Worm (Caenorhabditis elegans) whole organism, L2 larva: ENCODE measurements around the gene sru-48.

Experiments used
- C34F6.9 ChIP-seq: fragments of 150-350 bp; optimal IDR thresholded peaks from 2 replicates; lab custom pipeline; 2014; ENCODE audit warnings: missing biosample characterization, missing genetic modification characterization
- F13H6.1 ChIP-seq: sonication (generic microtip); optimal IDR thresholded peaks from 2 replicates; lab custom pipeline; 2016; ENCODE audit warnings: missing genetic modification characterization, missing compliant biosample characterization
- R02D3.7 ChIP-seq: fragments of 150-350 bp; optimal IDR thresholded peaks from 2 replicates; lab custom pipeline; 2014; ENCODE audit warnings: missing biosample characterization, missing genetic modification characterization
- ZK546.5 ChIP-seq: sonication (generic microtip); optimal IDR thresholded peaks from 2 replicates; lab custom pipeline; 2017; ENCODE audit warnings: missing biosample characterization, missing genetic modification characterization
- alr-1 ChIP-seq: fragments of 150-350 bp; optimal IDR thresholded peaks from 2 replicates; lab custom pipeline; 2014; ENCODE audit warnings: missing biosample characterization, missing genetic modification characterization
- aly-2 ChIP-seq: fragments of 150-350 bp; optimal IDR thresholded peaks from 2 replicates; lab custom pipeline; 2014; ENCODE audit warnings: missing biosample characterization, missing genetic modification characterization
- ama-1 ChIP-seq: fragments of 150-350 bp; optimal IDR thresholded peaks from 2 replicates; lab custom pipeline; 2018; ENCODE audit warnings: inconsistent platforms
- elt-3 ChIP-seq: sonication (generic microtip); optimal IDR thresholded peaks from 2 replicates; lab custom pipeline; 2017; ENCODE audit warnings: missing biosample characterization, missing genetic modification characterization
- gmeb-1 ChIP-seq: fragments of 150-350 bp; optimal IDR thresholded peaks from 2 replicates; lab custom pipeline; 2014; ENCODE audit warnings: missing biosample characterization, missing genetic modification characterization
- lin-11 ChIP-seq: fragments of 150-350 bp; sonication (generic microtip); optimal IDR thresholded peaks from 2 replicates; lab custom pipeline; 2014; ENCODE audit warnings: missing biosample characterization, missing genetic modification characterization, inconsistent platforms, mixed read lengths
- lin-13 ChIP-seq: fragments of 150-350 bp; optimal IDR thresholded peaks from 2 replicates; lab custom pipeline; 2014; ENCODE audit warnings: missing biosample characterization, missing genetic modification reagents, missing genetic modification characterization
- lsy-2 ChIP-seq, 2 experiments: fragments of 150-350 bp in 1 of 2; sonication (generic microtip) in 1 of 2; optimal IDR thresholded peaks; 2 replicates each; lab custom pipeline; 2014 to 2017; ENCODE audit warnings: missing biosample characterization in 2 of 2, missing genetic modification characterization in 2 of 2
- mab-5 ChIP-seq: fragments of 150-350 bp; optimal IDR thresholded peaks from 2 replicates; lab custom pipeline; 2014; ENCODE audit warnings: missing biosample characterization, missing genetic modification characterization
- mbf-1 ChIP-seq: sonication (generic microtip); optimal IDR thresholded peaks from 2 replicates; lab custom pipeline; 2017; ENCODE audit warnings: missing biosample characterization, missing genetic modification characterization
- mdl-1 ChIP-seq, 2 experiments: fragments of 150-350 bp in 1 of 2; sonication (generic microtip) in 1 of 2; optimal IDR thresholded peaks; 2 replicates each; lab custom pipeline; 2017; ENCODE audit warnings: missing biosample characterization in 2 of 2, missing genetic modification characterization in 2 of 2
- nhr-10 ChIP-seq: sonication (generic microtip); optimal IDR thresholded peaks from 2 replicates; lab custom pipeline; 2017; ENCODE audit warnings: missing biosample characterization, missing genetic modification characterization
- nhr-12 ChIP-seq: fragments of 150-350 bp; optimal IDR thresholded peaks from 2 replicates; lab custom pipeline; 2014; ENCODE audit warnings: missing biosample characterization, missing genetic modification characterization
- nhr-129 ChIP-seq: fragments of 150-350 bp; optimal IDR thresholded peaks from 2 replicates; lab custom pipeline; 2014; ENCODE audit warnings: missing biosample characterization, missing genetic modification characterization
- nhr-23 ChIP-seq: fragments of 150-350 bp; optimal IDR thresholded peaks from 2 replicates; lab custom pipeline; 2014; ENCODE audit warnings: missing biosample characterization, missing genetic modification reagents, missing genetic modification characterization
- nhr-25 ChIP-seq: fragments of 150-350 bp; sonication (generic microtip); optimal IDR thresholded peaks from 3 replicates; lab custom pipeline; 2014; ENCODE audit warnings: missing biosample characterization, missing genetic modification characterization
- nhr-6 ChIP-seq: fragments of 150-350 bp; optimal IDR thresholded peaks from 2 replicates; lab custom pipeline; 2014; ENCODE audit warnings: missing biosample characterization, missing genetic modification characterization
- peb-1 ChIP-seq: fragments of 150-350 bp; optimal IDR thresholded peaks from 2 replicates; lab custom pipeline; 2014; ENCODE audit warnings: missing biosample characterization, missing genetic modification characterization
- sem-4 ChIP-seq: fragments of 150-350 bp; optimal IDR thresholded peaks from 2 replicates; lab custom pipeline; 2014; ENCODE audit warnings: missing biosample characterization, missing genetic modification reagents, missing genetic modification characterization
- skn-1 ChIP-seq: sonication (generic microtip); optimal IDR thresholded peaks from 2 replicates; lab custom pipeline; 2017; ENCODE audit warnings: missing biosample characterization, missing genetic modification characterization
- sma-3 ChIP-seq: sonication (generic microtip); optimal IDR thresholded peaks from 2 replicates; lab custom pipeline; 2016; ENCODE audit warnings: missing genetic modification reagents, missing genetic modification characterization, missing compliant biosample characterization
- sma-9 ChIP-seq, 2 experiments: fragments of 150-350 bp in 1 of 2; sonication (generic microtip) in 1 of 2; optimal IDR thresholded peaks; 2 replicates each; lab custom pipeline; 2014 to 2016; ENCODE audit warnings: missing genetic modification characterization in 2 of 2, mild to moderate bottlenecking in 1 of 2, missing biosample characterization in 1 of 2, missing compliant biosample characterization in 1 of 2, missing genetic modification reagents in 1 of 2, moderate library complexity in 1 of 2
- snpc-4 ChIP-seq: fragments of 150-350 bp; optimal IDR thresholded peaks from 2 replicates; lab custom pipeline; 2014; ENCODE audit warnings: missing biosample characterization, missing genetic modification characterization
- unc-39 ChIP-seq: fragments of 150-350 bp; optimal IDR thresholded peaks from 2 replicates; lab custom pipeline; 2014; ENCODE audit warnings: missing biosample characterization, missing genetic modification characterization
- unc-55 ChIP-seq: fragments of 150-350 bp; sonication (generic microtip); optimal IDR thresholded peaks from 3 replicates; lab custom pipeline; 2014; ENCODE audit warnings: missing biosample characterization, missing genetic modification reagents, missing genetic modification characterization
- ztf-1 ChIP-seq: fragments of 200-800 bp; sonication (Bioruptor generic); conservative IDR thresholded peaks from 2 replicates; pipeline ENCODE4 v1.3.6; 2022; ENCODE audit warnings: missing genetic modification characterization, missing compliant biosample characterization

sru-48 gene

DNA sequence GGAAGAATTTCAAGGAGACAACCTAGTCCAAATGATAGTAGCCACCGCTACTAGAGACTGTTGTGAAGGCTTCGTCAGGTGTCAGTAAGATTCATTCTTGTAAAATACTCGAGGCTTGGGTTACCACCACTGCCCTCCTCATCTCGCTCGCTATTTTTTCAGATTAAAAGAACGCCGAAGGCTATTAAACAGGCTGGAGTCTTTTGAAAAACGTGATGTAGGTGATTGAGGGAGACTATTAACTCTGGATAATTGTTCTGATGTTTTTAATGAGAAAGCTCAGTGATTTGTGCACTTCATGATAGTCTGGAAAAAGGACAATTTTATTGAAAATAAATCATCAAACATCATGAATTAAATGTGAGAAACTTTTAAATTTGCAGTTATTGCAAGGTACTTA, 9.0 kb downstream of the sru-48 start, which contains the start of gene zig-6:
TSS of gene zig-6 (minus strand) at position 101 of the 400 bp plus-strand sequence.
- no peak for TF ChIP-seq nhr-12 (tag; lab: Kevin White, UChicago)
- no peak for TF ChIP-seq nhr-25
- no peak for TF ChIP-seq lin-13 (GFP tag; lab: Kevin White, UChicago)
- no peak for TF ChIP-seq nhr-129 (tag; lab: Kevin White, UChicago)
- TF ChIP-seq C34F6.9 (tag; lab: Kevin White, UChicago), result no peak
- TF ChIP-seq sem-4 (tag; lab: Kevin White, UChicago), result no peak
- TF ChIP-seq lin-11 (tag; lab: Kevin White, UChicago), result no peak
- no peak for TF ChIP-seq mbf-1 (tag; lab: Kevin White, UChicago)
- TF ChIP-seq elt-3, result no peak
- TF ChIP-seq mdl-1 (tag; optimal IDR thresholded peaks at IDR 0.05; lab: Kevin White, UChicago), result no peak
- TF ChIP-seq unc-55, result no peak
- TF ChIP-seq sma-3 (GFP tag; lab: Kevin White, UChicago), result no peak
- TF ChIP-seq peb-1 (tag; lab: Kevin White, UChicago), result no peak
- no peak for TF ChIP-seq ztf-1 (GFP tag; lab: Robert Waterston, UW)
- no peak for TF ChIP-seq sma-9 (GFP tag; optimal IDR thresholded peaks at IDR 0.05; lab: Kevin White, UChicago)
- no peak for TF ChIP-seq sma-9 (tag; optimal IDR thresholded peaks at IDR 0.05; lab: Kevin White, UChicago)
- TF ChIP-seq nhr-23 (tag; lab: Kevin White, UChicago), result no peak
- TF ChIP-seq ZK546.5 (tag; lab: Kevin White, UChicago), result no peak

DNA sequence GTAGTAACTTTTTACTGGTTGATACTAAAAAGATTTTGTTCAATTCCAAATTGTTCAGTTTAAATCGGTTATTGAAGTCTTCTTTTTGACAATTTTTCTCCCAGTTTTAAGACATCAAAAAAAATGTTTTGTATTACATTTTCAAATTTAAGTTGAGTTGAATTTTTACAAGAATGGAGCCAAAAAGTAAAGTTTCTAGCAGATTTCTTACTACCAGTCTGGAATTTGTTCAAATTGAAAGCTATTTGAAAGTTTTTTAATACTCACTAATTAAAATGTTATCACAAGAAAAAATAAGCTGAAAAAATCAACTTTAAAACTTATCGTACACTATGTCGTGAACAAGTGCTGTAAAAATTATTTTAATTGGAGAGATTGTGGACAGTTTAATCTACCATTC, 10.1 kb downstream of the sru-48 start:
- TF ChIP-seq skn-1 (tag; lab: Kevin White, UChicago) (no peak), nhr-25 (no peak), unc-39 (tag; lab: Kevin White, UChicago) (no peak)

DNA sequence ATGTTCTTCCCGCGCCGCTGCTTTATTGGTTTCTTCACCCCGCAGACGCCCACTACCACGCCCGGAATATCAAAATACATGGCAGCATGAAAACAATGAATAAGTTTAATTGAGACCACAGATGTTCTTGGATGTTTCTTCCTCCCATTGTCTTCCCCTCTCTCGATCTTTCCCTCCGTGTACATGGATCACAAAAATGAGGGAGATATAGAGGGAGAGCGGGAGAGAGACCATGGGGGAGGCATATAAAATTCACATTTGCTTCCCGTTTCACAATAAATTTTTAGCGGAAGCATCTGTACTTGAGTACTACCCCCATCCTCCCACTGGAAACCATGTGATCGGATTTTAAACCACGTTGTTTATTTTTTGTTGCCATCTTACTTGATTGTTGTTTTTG, 13.4 kb downstream of the sru-48 start:
- TF ChIP-seq nhr-6 (tag; lab: Kevin White, UChicago) (no peak), R02D3.7 (no peak), lin-11 (tag; lab: Kevin White, UChicago) (no peak), sma-3 (GFP tag; lab: Kevin White, UChicago) (no peak), C34F6.9 (tag; lab: Kevin White, UChicago) (no peak), ztf-1 (GFP tag; lab: Robert Waterston, UW) (no peak), gmeb-1 (tag; lab: Kevin White, UChicago) (no peak)

DNA sequence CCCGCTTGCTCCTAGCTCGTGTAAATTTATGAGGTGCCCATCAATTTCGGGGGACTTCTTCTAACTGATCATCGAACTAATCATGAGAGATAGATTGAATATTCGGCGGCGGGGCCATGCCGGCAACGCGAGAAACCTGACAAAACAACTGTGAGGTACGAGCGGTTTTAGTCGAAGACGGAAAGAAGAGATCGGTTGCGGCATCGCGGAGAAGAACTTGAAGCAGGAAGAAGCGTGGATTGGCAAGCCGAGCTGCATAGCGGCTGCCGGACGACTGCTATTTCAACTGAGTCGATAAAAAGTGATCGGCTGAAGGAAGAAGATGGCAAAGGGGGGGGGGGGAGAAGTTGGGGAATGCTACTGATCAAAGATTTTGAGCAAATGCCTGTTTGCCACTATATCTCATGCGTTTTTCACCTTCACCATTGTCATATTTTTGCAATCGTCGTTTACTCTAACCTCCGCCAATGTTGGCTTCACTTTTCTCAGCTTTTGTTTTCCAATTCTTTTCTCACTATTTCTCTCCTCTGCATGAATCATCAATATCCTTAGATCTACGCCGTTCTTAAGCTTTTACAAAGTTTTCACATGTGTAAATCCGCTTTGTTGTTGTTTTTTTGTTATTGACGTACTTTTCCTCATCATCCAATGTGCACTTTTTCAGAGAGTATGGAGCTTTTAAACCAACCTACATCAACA, 15.6 kb downstream of the sru-48 start, which contains the start of gene pqn-62:
TSS of gene pqn-62 (plus strand) at position 649 of the 699 bp plus-strand sequence.
- TF ChIP-seq snpc-4 (tag; lab: Kevin White, UChicago) (no peak), elt-3 (no peak), aly-2 (tag; lab: Kevin White, UChicago) (no peak), ama-1 (lab: Kevin White, UChicago) (no peak), alr-1 (tag; lab: Kevin White, UChicago) (no peak), mbf-1 (tag; lab: Kevin White, UChicago) (no peak), unc-39 (tag; lab: Kevin White, UChicago) (no peak), F13H6.1 (tag; lab: Kevin White, UChicago) (peak; percentile 41), mab-5 (no peak), lin-11 (tag; lab: Kevin White, UChicago) (no peak), gmeb-1 (tag; lab: Kevin White, UChicago) (no peak), R02D3.7 (no peak), lsy-2 (tag; optimal IDR thresholded peaks at IDR 0.05; lab: Kevin White, UChicago) (no peak), sma-9 (GFP tag; optimal IDR thresholded peaks at IDR 0.05; lab: Kevin White, UChicago) (peak; percentile 24), sma-9 (tag; optimal IDR thresholded peaks at IDR 0.05; lab: Kevin White, UChicago) (no peak)

DNA sequence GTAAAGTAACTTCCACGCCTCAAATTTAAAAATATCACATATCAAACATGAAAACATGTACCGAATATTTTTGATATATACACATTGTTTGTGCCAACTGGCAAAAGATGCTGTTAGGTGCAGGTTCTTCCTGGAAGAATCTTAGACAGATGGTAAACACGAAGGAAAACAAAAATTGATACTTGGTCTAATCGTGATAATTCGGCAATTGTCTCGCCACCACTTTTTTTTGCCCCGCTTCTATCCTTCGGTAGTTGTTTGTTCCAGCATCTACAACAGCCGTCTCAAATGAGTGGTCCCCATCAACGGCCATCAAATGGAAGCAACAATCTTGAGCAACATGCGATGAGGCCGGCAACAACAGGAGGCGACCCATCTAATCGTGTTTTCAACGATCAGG, 17.5 kb downstream of the sru-48 start:
- TF ChIP-seq nhr-129 (tag; lab: Kevin White, UChicago) (no peak), F13H6.1 (tag; lab: Kevin White, UChicago) (peak; percentile 37)

DNA sequence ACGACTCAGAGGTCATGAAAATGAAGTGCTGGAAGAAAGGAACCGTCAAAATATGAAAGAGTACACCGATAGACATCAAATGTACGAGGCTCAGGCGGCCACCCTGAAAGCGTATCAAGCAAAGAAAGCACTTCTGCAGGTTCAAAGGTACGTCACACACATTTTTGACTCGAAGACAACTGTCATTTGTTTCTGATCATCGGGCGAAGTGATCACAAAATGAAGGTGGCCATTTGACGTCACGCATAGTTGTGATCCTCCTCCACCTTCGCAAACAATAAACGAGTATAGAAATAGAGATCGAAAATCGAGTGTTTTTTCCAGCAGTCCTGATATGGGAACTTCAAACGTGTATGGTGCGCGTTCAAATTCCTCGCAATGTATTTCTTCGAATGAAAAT, 19.3 kb downstream of the sru-48 start:
- TF ChIP-seq elt-3 (no peak), sma-9 (GFP tag; optimal IDR thresholded peaks at IDR 0.05; lab: Kevin White, UChicago) (peak; percentile 62), sma-9 (tag; optimal IDR thresholded peaks at IDR 0.05; lab: Kevin White, UChicago) (no peak), nhr-10 (tag; lab: Kevin White, UChicago) (no peak), nhr-6 (tag; lab: Kevin White, UChicago) (no peak), nhr-12 (tag; lab: Kevin White, UChicago) (no peak), nhr-129 (tag; lab: Kevin White, UChicago) (peak; percentile 30)
